Worm (Caenorhabditis elegans): ENCODE results near the gene srbc-19.

DNA sequence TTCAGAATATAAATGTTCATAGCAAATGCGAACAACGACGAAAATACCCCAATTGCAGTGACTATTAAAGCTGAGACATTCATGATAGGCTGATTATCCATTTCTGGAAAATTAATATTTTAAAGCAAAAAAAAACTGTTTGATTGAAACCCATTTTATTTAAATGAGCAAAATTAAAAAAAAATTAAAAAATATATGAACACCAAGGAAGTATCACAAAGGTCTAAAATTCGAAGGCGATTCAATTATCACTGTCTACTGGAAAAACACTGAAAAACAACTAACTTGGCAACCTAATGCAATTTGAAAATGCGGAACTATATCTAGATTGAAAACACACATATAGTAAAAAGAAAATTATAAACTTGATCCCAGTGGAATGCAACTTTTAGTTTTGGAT, 24.5 kb upstream of the srbc-19 start, which contains the start of gene srbc-42:
- no peak for TF ChIP-seq unc-62 (GFP tag; optimal IDR thresholded peaks at IDR 0.05)
- TF ChIP-seq efl-1 (optimal IDR thresholded peaks at IDR 0.05): no peak
- TF ChIP-seq efl-1 (GFP tag; optimal IDR thresholded peaks at IDR 0.05 in 1 of 2): no peak
- no peak for TF ChIP-seq mdl-1 (tag; optimal IDR thresholded peaks at IDR 0.05)
- TF ChIP-seq jun-1 (tag; optimal IDR thresholded peaks at IDR 0.05): no peak
- TF ChIP-seq elt-2 (tag; optimal IDR thresholded peaks at IDR 0.05): no peak
- TF ChIP-seq lsy-2 (tag; optimal IDR thresholded peaks at IDR 0.05): no peak
- TF ChIP-seq sup-37 (GFP tag; optimal IDR thresholded peaks at IDR 0.05): no peak
- no peak for TF ChIP-seq nhr-76 (tag; optimal IDR thresholded peaks at IDR 0.05)

Measured in whole organism, L1 larva.